Worm (Caenorhabditis elegans) whole organism, L4 larva: Measurements from ENCODE around the gene F07F6.2.

Experiments
- D1046.2 ChIP-seq: fragments of 200-800 bp; sonication (Bioruptor generic); IDR thresholded peaks from 2 replicates; pipeline ENCODE4 v1.3.6; 2022; ENCODE audit warnings: missing genetic modification characterization, missing compliant biosample characterization
- F37D6.2 ChIP-seq: sonication (generic microtip); optimal IDR thresholded peaks from 2 replicates; lab custom pipeline; 2016; ENCODE audit warnings: mild to moderate bottlenecking, missing genetic modification characterization, missing compliant biosample characterization
- F49E8.2 ChIP-seq: sonication (generic microtip); optimal IDR thresholded peaks from 2 replicates; lab custom pipeline; 2016; ENCODE audit warnings: missing compliant biosample characterization, mild to moderate bottlenecking, missing genetic modification characterization, borderline replicate concordance
- R02D3.7 ChIP-seq: fragments of 150-350 bp; sonication (generic microtip); optimal IDR thresholded peaks from 3 replicates; lab custom pipeline; 2014; ENCODE audit warnings: missing biosample characterization, missing genetic modification characterization
- T26A8.4 ChIP-seq: fragments of 200-800 bp; sonication (Bioruptor generic); IDR thresholded peaks from 2 replicates; pipeline ENCODE4 v1.3.6; 2022; ENCODE audit warnings: missing genetic modification characterization, missing compliant biosample characterization
- Y105C5A.15 ChIP-seq: fragments of 200-800 bp; sonication (Bioruptor generic); IDR thresholded peaks from 2 replicates; pipeline ENCODE4 v1.3.6; 2022; ENCODE audit warnings: missing genetic modification characterization, missing compliant biosample characterization
- Y5F2A.4 ChIP-seq: fragments of 200-800 bp; sonication (Bioruptor generic); optimal IDR thresholded peaks from 2 replicates; lab custom pipeline; 2018; ENCODE audit warnings: mild to moderate bottlenecking, missing genetic modification characterization, missing compliant biosample characterization
- aha-1 ChIP-seq: fragments of 150-350 bp; peaks from one replicate; lab custom pipeline; 2014; ENCODE audit warnings: missing biosample characterization, missing genetic modification characterization
- aly-2 ChIP-seq: sonication (generic microtip); optimal IDR thresholded peaks from 2 replicates; lab custom pipeline; 2018; ENCODE audit warnings: missing biosample characterization, missing genetic modification characterization
- attf-4 ChIP-seq: sonication (generic microtip); optimal IDR thresholded peaks from 3 replicates; lab custom pipeline; 2017; ENCODE audit warnings: missing biosample characterization, missing genetic modification characterization
- ceh-20 ChIP-seq: fragments of 200-800 bp; sonication (Bioruptor generic); IDR thresholded peaks from 2 replicates; pipeline ENCODE4 v1.3.6; 2022; ENCODE audit warnings: missing genetic modification reagents, missing genetic modification characterization, missing compliant biosample characterization
- ceh-28 ChIP-seq: fragments of 150-350 bp; optimal IDR thresholded peaks from 2 replicates; lab custom pipeline; 2014; ENCODE audit warnings: missing biosample characterization, missing genetic modification reagents, missing genetic modification characterization
- ceh-62 ChIP-seq: sonication (generic microtip); optimal IDR thresholded peaks from 2 replicates; lab custom pipeline; 2017; ENCODE audit warnings: missing biosample characterization, missing genetic modification characterization
- daf-8 ChIP-seq: fragments of 200-800 bp; sonication (Bioruptor generic); IDR thresholded peaks from 2 replicates; pipeline ENCODE4 v1.3.6; 2022; ENCODE audit warnings: missing genetic modification characterization, missing compliant biosample characterization
- dmd-6 ChIP-seq: fragments of 200-800 bp; sonication (Bioruptor generic); IDR thresholded peaks from 2 replicates; pipeline ENCODE4 v1.3.6; 2022; ENCODE audit warnings: missing genetic modification reagents, missing genetic modification characterization, missing compliant biosample characterization
- dmd-8 ChIP-seq: fragments of 200-800 bp; sonication (Bioruptor generic); IDR thresholded peaks from 2 replicates; pipeline ENCODE4 v1.3.6; 2022; ENCODE audit warnings: missing genetic modification characterization, missing compliant biosample characterization
- dpl-1 ChIP-seq: fragments of 150-350 bp; optimal IDR thresholded peaks from 2 replicates; lab custom pipeline; 2014; ENCODE audit warnings: missing biosample characterization, missing genetic modification reagents, missing genetic modification characterization
- dve-1 ChIP-seq: sonication (generic microtip); optimal IDR thresholded peaks from 2 replicates; lab custom pipeline; 2017; ENCODE audit warnings: antibody characterized with exemption, mild to moderate bottlenecking, missing genetic modification characterization, missing compliant biosample characterization; ENCODE audit not compliant: insufficient read depth
- egl-27 ChIP-seq: sonication (generic microtip); optimal IDR thresholded peaks from 3 replicates; lab custom pipeline; 2017; ENCODE audit warnings: missing biosample characterization, missing genetic modification reagents, missing genetic modification characterization
- egl-43 ChIP-seq: fragments of 200-800 bp; sonication (Bioruptor generic); IDR thresholded peaks from 2 replicates; pipeline ENCODE4 v1.3.6; 2022; ENCODE audit warnings: missing genetic modification reagents, missing genetic modification characterization, missing compliant biosample characterization
- hlh-30 ChIP-seq: sonication (generic microtip); optimal IDR thresholded peaks from 2 replicates; lab custom pipeline; 2017; ENCODE audit warnings: antibody characterized with exemption, mild to moderate bottlenecking, missing genetic modification characterization, missing compliant biosample characterization; ENCODE audit not compliant: insufficient read depth
- hmg-1.1 ChIP-seq: fragments of 200-800 bp; sonication (Bioruptor generic); IDR thresholded peaks from 2 replicates; pipeline ENCODE4 v1.3.6; 2022; ENCODE audit warnings: missing genetic modification reagents, missing genetic modification characterization, missing compliant biosample characterization
- lin-38 ChIP-seq: fragments of 200-800 bp; sonication (Bioruptor generic); IDR thresholded peaks from 2 replicates; pipeline ENCODE4 v1.3.6; 2022; ENCODE audit warnings: missing genetic modification reagents, missing genetic modification characterization, missing compliant biosample characterization
- lsy-2 ChIP-seq, 2 experiments: fragments of 150-350 bp in 1 of 2; sonication (generic microtip) in 1 of 2; optimal IDR thresholded peaks; 2 replicates each; lab custom pipeline; 2014 to 2017; ENCODE audit warnings: missing biosample characterization in 2 of 2, missing genetic modification characterization in 2 of 2
- madf-5 ChIP-seq, 2 experiments: fragments of 200-800 bp; sonication (Bioruptor generic); IDR thresholded peaks; 2 replicates each; pipeline ENCODE4 v1.3.6; 2022; ENCODE audit warnings: missing compliant biosample characterization in 2 of 2, missing genetic modification characterization in 2 of 2
- madf-9 ChIP-seq: fragments of 200-800 bp; sonication (Bioruptor generic); conservative IDR thresholded peaks from 2 replicates; pipeline ENCODE4 v1.3.6; 2022; ENCODE audit warnings: missing genetic modification reagents, missing genetic modification characterization, missing compliant biosample characterization
- mdl-1 ChIP-seq, 2 experiments: fragments of 150-350 bp in 1 of 2; sonication (generic microtip) in 1 of 2; optimal IDR thresholded peaks; 2 replicates each; lab custom pipeline; 2014 to 2017; ENCODE audit warnings: missing biosample characterization in 2 of 2, missing genetic modification characterization in 2 of 2
- mdt-29 ChIP-seq: fragments of 200-800 bp; sonication (Bioruptor generic); IDR thresholded peaks from 2 replicates; pipeline ENCODE4 v1.3.6; 2022; ENCODE audit warnings: missing genetic modification reagents, missing genetic modification characterization, missing compliant biosample characterization
- mes-2 ChIP-seq: sonication (generic microtip); optimal IDR thresholded peaks from 2 replicates; lab custom pipeline; 2016; ENCODE audit warnings: missing genotype, mild to moderate bottlenecking, missing genetic modification characterization, missing compliant biosample characterization; ENCODE audit not compliant: poor library complexity, severe bottlenecking
- mxl-2 ChIP-seq: fragments of 200-800 bp; sonication (Bioruptor generic); conservative IDR thresholded peaks from 2 replicates; pipeline ENCODE4 v1.3.6; 2022; ENCODE audit warnings: missing genetic modification reagents, missing genetic modification characterization, missing compliant biosample characterization
- nhr-237 ChIP-seq: sonication (generic microtip); optimal IDR thresholded peaks from 2 replicates; lab custom pipeline; 2017; ENCODE audit warnings: missing biosample characterization, missing genetic modification characterization
- nhr-25 ChIP-seq: sonication (generic microtip); optimal IDR thresholded peaks from 2 replicates; lab custom pipeline; 2017; ENCODE audit warnings: missing genetic modification characterization, mild to moderate bottlenecking, missing compliant biosample characterization, antibody characterized with exemption, moderate library complexity, borderline replicate concordance; ENCODE audit not compliant: insufficient read depth
- nhr-28 ChIP-seq: fragments of 150-350 bp; optimal IDR thresholded peaks from 2 replicates; lab custom pipeline; 2014; ENCODE audit warnings: missing biosample characterization, missing genetic modification characterization
- nhr-76 ChIP-seq: fragments of 150-350 bp; optimal IDR thresholded peaks from 2 replicates; lab custom pipeline; 2014; ENCODE audit warnings: missing biosample characterization, missing genetic modification characterization
- nhr-77 ChIP-seq: fragments of 150-350 bp; optimal IDR thresholded peaks from 2 replicates; lab custom pipeline; 2014; ENCODE audit warnings: missing biosample characterization, missing genetic modification characterization
- php-3 ChIP-seq: fragments of 200-800 bp; sonication (Bioruptor generic); IDR thresholded peaks from 2 replicates; pipeline ENCODE4 v1.3.6; 2022; ENCODE audit warnings: missing genetic modification reagents, missing genetic modification characterization, missing compliant biosample characterization
- pqm-1 ChIP-seq: sonication (generic microtip); optimal IDR thresholded peaks from 2 replicates; lab custom pipeline; 2017; ENCODE audit warnings: missing biosample characterization, missing genetic modification characterization
- sdz-12 ChIP-seq: fragments of 200-800 bp; sonication (Bioruptor generic); optimal IDR thresholded peaks from 2 replicates; lab custom pipeline; 2018; ENCODE audit warnings: mild to moderate bottlenecking, missing genetic modification characterization, missing compliant biosample characterization
- snpc-1.2 ChIP-seq: fragments of 200-800 bp; sonication (Bioruptor generic); IDR thresholded peaks from 2 replicates; pipeline ENCODE4 v1.3.6; 2022; ENCODE audit warnings: missing genetic modification reagents, missing genetic modification characterization, missing compliant biosample characterization
- snpc-4 ChIP-seq: fragments of 150-350 bp; optimal IDR thresholded peaks from 2 replicates; lab custom pipeline; 2014; ENCODE audit warnings: missing biosample characterization, missing genetic modification characterization
- spr-1 ChIP-seq: sonication (generic microtip); optimal IDR thresholded peaks from 2 replicates; lab custom pipeline; 2016; ENCODE audit warnings: mild to moderate bottlenecking, missing genetic modification characterization, missing compliant biosample characterization
- vab-7 ChIP-seq: fragments of 200-800 bp; sonication (Bioruptor generic); IDR thresholded peaks from 2 replicates; pipeline ENCODE4 v1.3.6; 2022; ENCODE audit warnings: missing genetic modification reagents, missing genetic modification characterization, missing compliant biosample characterization
- zfp-2 ChIP-seq: sonication (generic microtip); optimal IDR thresholded peaks from 2 replicates; lab custom pipeline; 2016; ENCODE audit warnings: mild to moderate bottlenecking, missing genetic modification characterization, missing compliant biosample characterization
- zfp-3 ChIP-seq: fragments of 200-800 bp; sonication (Bioruptor generic); conservative IDR thresholded peaks from 2 replicates; pipeline ENCODE4 v1.3.6; 2022; ENCODE audit warnings: missing genetic modification reagents, missing genetic modification characterization, missing compliant biosample characterization
- zip-2 ChIP-seq: fragments of 150-350 bp; optimal IDR thresholded peaks from 2 replicates; lab custom pipeline; 2014; ENCODE audit warnings: missing biosample characterization, missing genetic modification characterization

Gene F07F6.2

DNA sequence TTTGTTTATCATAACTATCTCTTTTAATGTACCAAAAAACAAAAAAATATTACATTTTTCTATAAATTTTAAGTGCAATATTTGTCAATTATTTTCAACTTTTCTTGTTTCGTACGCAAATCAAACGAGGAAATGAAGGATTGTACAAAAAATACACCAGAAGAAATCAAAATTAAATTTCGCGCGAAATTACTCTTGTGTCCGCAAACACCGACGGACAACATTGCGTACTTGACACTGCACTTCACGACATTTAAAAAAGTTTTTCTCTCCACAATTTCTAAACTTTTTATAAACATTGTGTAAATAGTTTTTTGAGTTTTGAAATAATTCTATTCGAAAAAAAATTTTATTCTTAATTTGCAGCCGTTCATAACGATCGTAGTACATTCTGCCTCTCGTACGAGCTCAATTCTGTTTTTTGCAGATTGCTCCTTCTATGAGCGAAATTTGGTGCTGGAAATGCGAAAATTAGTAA is 44.0 kb downstream of the F07F6.2 start, which contains the start of gene mrps-16 (continued):
- TF ChIP-seq F49E8.2 (tag; lab: Kevin White, UChicago) (no peak), zip-2 (no peak), D1046.2 (GFP tag; lab: Robert Waterston, UW) (no peak), mdt-29 (GFP tag; lab: Robert Waterston, UW) (no peak), aha-1 (tag; lab: Kevin White, UChicago) (peak; percentile 89), lsy-2 (tag; optimal IDR thresholded peaks at IDR 0.05; lab: Kevin White, UChicago) (peak in 1 of 2 experiments; percentile 82), madf-5 (GFP tag; IDR thresholded peaks at IDR 0.05; lab: Robert Waterston, UW) (no peak), sdz-12 (GFP tag; lab: Kevin White, UChicago) (no peak), egl-27 (tag; lab: Kevin White, UChicago) (no peak), vab-7 (GFP tag; lab: Robert Waterston, UW) (no peak), egl-43 (GFP tag; lab: Robert Waterston, UW) (no peak), ceh-28 (tag; lab: Kevin White, UChicago) (no peak), ceh-20 (GFP tag; lab: Robert Waterston, UW) (no peak), nhr-28 (tag; lab: Kevin White, UChicago) (peak; percentile 25), nhr-76 (tag; lab: Kevin White, UChicago) (no peak), hmg-1.1 (GFP tag; lab: Robert Waterston, UW) (no peak), F37D6.2 (tag; lab: Kevin White, UChicago) (no peak), Y105C5A.15 (GFP tag; lab: Robert Waterston, UW) (no peak), aly-2 (tag; lab: Kevin White, UChicago) (no peak), dve-1 (tag; lab: Kevin White, UChicago) (peak; percentile 68), ceh-62 (tag; lab: Kevin White, UChicago) (no peak), nhr-237 (tag; lab: Kevin White, UChicago) (no peak), hlh-30 (tag; lab: Kevin White, UChicago) (peak; percentile 44), dpl-1 (peak; percentile 96), lin-38 (peak; percentile 65), madf-9 (GFP tag; lab: Robert Waterston, UW) (no peak), nhr-25 (tag; lab: Kevin White, UChicago) (peak; percentile 7), attf-4 (no peak), zfp-3 (GFP tag; lab: Robert Waterston, UW) (no peak), R02D3.7 (tag; lab: Kevin White, UChicago) (no peak), mxl-2 (GFP tag; lab: Robert Waterston, UW) (no peak), T26A8.4 (GFP tag; lab: Robert Waterston, UW) (no peak), daf-8 (no peak), nhr-77 (tag; lab: Kevin White, UChicago) (no peak), dmd-8 (no peak), php-3 (no peak), Y5F2A.4 (no peak), dmd-6 (GFP tag; lab: Robert Waterston, UW) (no peak), snpc-1.2 (GFP tag; lab: Robert Waterston, UW) (no peak), zfp-2 (tag; lab: Kevin White, UChicago) (no peak), mdl-1 (tag; optimal IDR thresholded peaks at IDR 0.05; lab: Kevin White, UChicago) (no peak), snpc-4 (tag; lab: Kevin White, UChicago) (no peak), pqm-1 (tag; lab: Kevin White, UChicago) (no peak), spr-1 (tag; lab: Kevin White, UChicago) (no peak), mes-2 (peak; percentile 72)
